Worm (Caenorhabditis elegans): ENCODE measurements around the gene hif-1.

Gene hif-1

DNA sequence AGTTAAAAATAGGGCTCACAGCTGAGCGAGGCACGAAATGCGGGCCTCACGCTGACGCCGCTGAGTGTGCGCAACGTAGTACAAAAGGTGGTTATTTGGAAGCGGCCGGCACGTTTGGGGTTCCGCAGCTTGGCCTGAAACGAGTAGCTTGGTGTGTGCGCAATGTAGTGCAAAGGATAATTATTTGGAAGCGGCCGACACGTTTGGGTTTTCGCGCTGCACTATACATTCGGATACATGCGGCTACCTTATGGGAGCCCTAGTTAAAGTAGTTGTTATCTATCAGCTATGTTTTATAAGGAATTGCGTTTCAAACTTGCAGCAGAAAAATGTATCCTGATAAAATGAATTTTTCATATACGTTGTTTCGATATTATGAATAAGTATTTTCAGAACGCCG, 9.8 kb downstream of the hif-1 start, which contains the start of gene Y44A6D.1:
Gene Y44A6D.1 (minus strand): TSS at position 23 of the 400 bp plus-strand sequence.
- TF ChIP-seq peb-1 (tag; optimal IDR thresholded peaks at IDR 0.05) (no peak), ztf-1 (GFP tag; conservative IDR thresholded peaks at IDR 0.05) (no peak), lin-39 (tag; optimal IDR thresholded peaks at IDR 0.05) (no peak), snpc-4 (tag; optimal IDR thresholded peaks at IDR 0.05) (peak; percentile 73)

DNA sequence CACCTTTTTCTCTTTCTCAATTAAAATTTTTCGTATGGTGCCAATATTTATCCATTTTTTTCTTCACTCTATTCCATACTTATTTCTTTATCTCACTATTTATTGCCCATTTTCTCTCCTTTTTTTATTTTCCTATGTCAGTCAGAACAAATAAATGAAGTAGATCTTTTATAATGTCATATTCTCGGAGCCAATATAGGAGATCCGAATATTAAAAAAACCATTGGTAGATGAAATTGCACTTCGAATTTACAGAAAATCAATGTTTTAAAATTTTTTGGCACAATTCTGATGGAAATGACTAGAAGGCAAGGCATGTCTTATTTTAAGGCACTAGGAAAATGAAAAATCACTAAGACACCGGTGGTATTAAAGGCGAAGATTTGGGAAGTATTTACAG, 10.4 kb downstream of the hif-1 start:
- TF ChIP-seq peb-1 (tag; optimal IDR thresholded peaks at IDR 0.05), result no peak
- TF ChIP-seq mbf-1 (tag; optimal IDR thresholded peaks at IDR 0.05), result peak; percentile 9
- no peak for TF ChIP-seq snpc-4 (tag; optimal IDR thresholded peaks at IDR 0.05)

DNA sequence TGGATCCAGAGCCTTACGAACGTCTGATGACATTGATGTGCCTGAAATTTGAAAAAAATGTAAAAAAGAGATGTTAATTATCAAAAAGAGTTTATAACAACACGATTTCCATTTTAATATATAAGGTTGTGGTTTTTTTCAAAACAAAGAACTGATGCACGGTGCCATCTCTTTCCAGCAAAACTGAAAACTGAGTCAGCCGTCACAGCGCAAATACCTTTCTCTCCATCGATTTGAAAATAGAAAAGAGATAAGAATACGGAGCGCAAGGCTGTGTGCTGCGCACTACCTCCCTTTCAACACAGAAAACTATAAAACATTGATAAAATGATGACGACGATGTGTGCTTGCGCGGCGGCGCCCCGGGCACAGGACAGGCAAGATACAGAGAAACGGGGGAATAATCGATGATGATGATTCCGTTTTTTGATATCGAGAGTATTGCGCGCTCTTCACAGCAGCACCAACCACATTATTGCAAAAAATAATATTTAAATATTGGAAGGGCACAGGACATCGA, 12.2 kb downstream of the hif-1 start, which contains the start of gene Y44A6D.3:
Gene Y44A6D.3 (minus strand): TSS at position 51 of the 520 bp plus-strand sequence.
- TF ChIP-seq sem-4 (tag; optimal IDR thresholded peaks at IDR 0.05), result no peak
- TF ChIP-seq nhr-25 (tag; optimal IDR thresholded peaks at IDR 0.05), result no peak
- no peak for TF ChIP-seq aly-2 (tag; optimal IDR thresholded peaks at IDR 0.05)
- TF ChIP-seq sma-9 (GFP tag; optimal IDR thresholded peaks at IDR 0.05), result peak; percentile 2
- TF ChIP-seq sma-9 (tag; optimal IDR thresholded peaks at IDR 0.05), result no peak
- TF ChIP-seq fos-1 (tag; optimal IDR thresholded peaks at IDR 0.05), result peak; percentile 52

DNA sequence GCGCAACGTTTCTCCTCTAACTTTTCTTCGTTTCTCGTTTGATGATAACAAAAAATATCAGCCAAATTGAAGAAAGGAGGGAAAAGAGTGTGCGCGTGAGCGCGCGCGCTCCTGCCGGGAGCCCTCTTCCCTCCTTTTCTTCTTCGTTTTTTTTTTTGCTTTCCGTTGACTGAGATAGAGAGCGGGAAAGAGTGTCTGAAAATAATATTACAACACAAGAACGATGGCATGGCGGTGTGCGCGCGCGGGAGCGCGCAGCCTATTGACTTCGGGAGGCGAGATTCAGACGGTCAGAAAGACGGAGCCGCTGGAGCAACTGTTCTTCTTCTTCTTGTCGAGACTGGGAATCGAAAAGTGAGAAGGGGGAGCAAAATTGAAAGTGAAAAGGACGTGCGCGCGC, 13.6 kb downstream of the hif-1 start:
- TF ChIP-seq nhr-129 (tag; optimal IDR thresholded peaks at IDR 0.05), result peak; percentile 62
- no peak for TF ChIP-seq lin-13 (GFP tag; optimal IDR thresholded peaks at IDR 0.05)
- TF ChIP-seq F13H6.1 (tag; optimal IDR thresholded peaks at IDR 0.05), result peak; percentile 55
- TF ChIP-seq C34F6.9 (tag; optimal IDR thresholded peaks at IDR 0.05), result peak; percentile 65
- TF ChIP-seq fos-1 (tag; optimal IDR thresholded peaks at IDR 0.05), result peak; percentile 15
- TF ChIP-seq sma-9 (GFP tag; optimal IDR thresholded peaks at IDR 0.05), result peak; percentile 5
- no peak for TF ChIP-seq sma-9 (tag; optimal IDR thresholded peaks at IDR 0.05)
- TF ChIP-seq elt-3 (tag; optimal IDR thresholded peaks at IDR 0.05), result no peak
- peak; percentile 14 for TF ChIP-seq unc-55 (GFP tag; optimal IDR thresholded peaks at IDR 0.05)

DNA sequence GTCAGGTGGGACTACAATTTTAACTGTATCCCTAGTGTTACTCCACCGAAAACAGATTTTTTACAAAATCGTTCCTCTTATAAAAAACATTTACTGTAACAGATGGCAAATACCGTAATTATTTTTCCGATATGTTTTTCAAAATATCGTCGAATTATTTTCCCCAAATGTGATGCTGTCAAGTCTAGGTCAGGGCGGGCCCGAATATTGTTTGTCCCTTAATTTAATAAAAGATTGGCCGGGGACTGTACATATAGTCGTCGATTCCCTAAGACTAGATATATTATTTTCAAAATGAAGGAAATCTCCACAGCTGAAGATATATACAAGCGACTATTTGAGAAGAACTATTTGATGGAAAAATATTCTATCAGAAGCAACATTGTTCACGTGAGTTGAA, 17.7 kb downstream of the hif-1 start, which contains the start of gene sdf-9:
Gene sdf-9 (plus strand): TSS at position 301 of the 400 bp plus-strand sequence.
- TF ChIP-seq lsy-2 (tag; optimal IDR thresholded peaks at IDR 0.05), result no peak
- no peak for TF ChIP-seq elt-3 (tag; optimal IDR thresholded peaks at IDR 0.05)
- no peak for TF ChIP-seq dmd-4 (tag; optimal IDR thresholded peaks at IDR 0.05)
- no peak for TF ChIP-seq peb-1 (tag; optimal IDR thresholded peaks at IDR 0.05)
- TF ChIP-seq mbf-1 (tag; optimal IDR thresholded peaks at IDR 0.05), result no peak

DNA sequence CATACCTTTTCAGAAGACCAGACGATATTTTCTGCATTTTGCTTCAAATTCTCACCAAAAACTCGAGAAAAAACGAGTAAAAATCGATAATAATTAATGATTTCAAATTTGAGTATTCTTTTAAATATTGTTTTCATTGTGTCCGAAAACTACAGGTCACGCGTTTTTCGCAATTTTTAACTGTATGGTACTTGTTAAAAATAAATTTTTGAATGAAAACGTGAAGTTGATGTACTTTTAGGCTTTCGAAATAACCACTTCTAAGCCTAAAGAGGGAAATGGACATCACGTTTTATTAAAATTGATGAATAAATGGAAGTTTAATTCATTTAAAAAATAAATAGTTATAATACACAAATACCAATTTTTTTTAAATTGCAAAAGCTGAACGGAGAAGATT, 22.7 kb downstream of the hif-1 start, which contains the start of gene Y44A6D.5:
Gene Y44A6D.5 (minus strand): TSS at position 101 of the 400 bp plus-strand sequence.
- TF ChIP-seq blmp-1 (tag; optimal IDR thresholded peaks at IDR 0.05; ENCODE audit: insufficient read depth), result no peak
- TF ChIP-seq C34F6.9 (tag; optimal IDR thresholded peaks at IDR 0.05), result no peak
- TF ChIP-seq aly-2 (tag; optimal IDR thresholded peaks at IDR 0.05), result no peak
- no peak for TF ChIP-seq crh-2 (tag; optimal IDR thresholded peaks at IDR 0.05)
- no peak for TF ChIP-seq nhr-10 (tag; optimal IDR thresholded peaks at IDR 0.05)
- no peak for TF ChIP-seq nhr-237 (tag; optimal IDR thresholded peaks at IDR 0.05)
- TF ChIP-seq snpc-4 (tag; optimal IDR thresholded peaks at IDR 0.05), result no peak
- TF ChIP-seq ceh-16 (tag; optimal IDR thresholded peaks at IDR 0.05), result no peak
- TF ChIP-seq lin-11 (tag; optimal IDR thresholded peaks at IDR 0.05), result no peak

DNA sequence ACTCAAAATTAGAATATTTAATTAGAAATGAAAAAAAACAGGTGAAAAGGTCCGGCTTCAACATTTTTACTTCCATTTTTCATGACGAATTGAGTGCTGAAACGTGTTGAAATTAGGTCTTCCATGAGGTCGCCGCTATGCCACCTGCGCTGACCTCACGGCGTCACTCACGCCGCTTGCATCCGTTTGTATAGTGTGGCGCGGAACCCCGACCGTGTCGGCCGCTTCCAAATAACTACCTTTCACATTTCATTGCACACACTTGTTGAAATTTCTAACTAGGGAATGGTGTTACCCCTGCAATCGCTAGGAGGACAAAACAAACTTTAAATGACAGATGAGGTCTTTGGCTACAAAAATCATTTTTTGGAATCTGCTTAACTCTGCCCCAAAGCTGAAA, 23.3 kb downstream of the hif-1 start:
- peak; percentile 90 for TF ChIP-seq snpc-4 (tag; optimal IDR thresholded peaks at IDR 0.05)

DNA sequence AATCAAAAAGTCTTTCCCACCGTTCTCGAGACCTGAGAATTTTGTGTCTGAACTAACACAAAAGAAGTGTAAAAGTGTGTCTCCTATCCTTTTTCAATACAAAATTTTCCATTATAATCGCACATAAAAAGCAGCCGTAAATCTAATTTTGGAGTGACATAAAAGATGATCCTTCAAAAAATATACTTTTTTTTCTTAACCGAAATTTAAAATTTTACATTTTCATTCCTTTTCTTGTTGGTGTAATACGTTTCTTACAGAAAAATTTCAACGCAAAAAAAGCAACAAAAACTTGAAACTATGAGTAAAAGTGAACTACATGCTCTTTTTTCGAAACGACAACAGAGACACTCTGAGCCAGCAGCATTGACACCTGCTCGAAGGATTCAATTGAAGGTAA, 26.8 kb downstream of the hif-1 start, which contains the start of gene Y44A6D.6:
Gene Y44A6D.6 (plus strand): TSS at position 301 of the 400 bp plus-strand sequence.
- TF ChIP-seq peb-1 (tag; optimal IDR thresholded peaks at IDR 0.05) (no peak), nhr-23 (tag; optimal IDR thresholded peaks at IDR 0.05) (no peak), R02D3.7 (tag; optimal IDR thresholded peaks at IDR 0.05) (no peak), ceh-16 (tag; optimal IDR thresholded peaks at IDR 0.05) (no peak), unc-62 (GFP tag; optimal IDR thresholded peaks at IDR 0.05) (no peak), mdl-1 (tag; optimal IDR thresholded peaks at IDR 0.05) (no peak), nhr-77 (tag; optimal IDR thresholded peaks at IDR 0.05) (no peak), aly-2 (tag; optimal IDR thresholded peaks at IDR 0.05) (no peak), snpc-4 (tag; optimal IDR thresholded peaks at IDR 0.05) (no peak), sma-9 (GFP tag; optimal IDR thresholded peaks at IDR 0.05) (no peak), sma-9 (tag; optimal IDR thresholded peaks at IDR 0.05) (no peak), lin-39 (tag; optimal IDR thresholded peaks at IDR 0.05) (no peak), F13H6.1 (tag; optimal IDR thresholded peaks at IDR 0.05) (no peak), unc-55 (GFP tag; optimal IDR thresholded peaks at IDR 0.05) (no peak)

Measured in whole organism, L2 larva.